Worm (Caenorhabditis elegans) whole organism, L1 larva: ENCODE data around the gene nck-1.

ENCODE experiments used
- C34B4.2 ChIP-seq: sonication (generic microtip); optimal IDR thresholded peaks from 2 replicates; lab custom pipeline; 2017; ENCODE audit warnings: mild to moderate bottlenecking, missing genetic modification characterization, missing compliant biosample characterization
- Y116A8C.19 ChIP-seq: sonication (generic microtip); optimal IDR thresholded peaks from 2 replicates; lab custom pipeline; 2016; ENCODE audit warnings: missing compliant biosample characterization, missing genetic modification characterization, borderline replicate concordance
- ama-1 ChIP-seq: fragments of 150-350 bp; optimal IDR thresholded peaks from 2 replicates; lab custom pipeline; 2014
- blmp-1 ChIP-seq: fragments of 150-350 bp; optimal IDR thresholded peaks from 2 replicates; lab custom pipeline; 2014; ENCODE audit warnings: missing biosample characterization, missing genetic modification characterization
- ceh-63 ChIP-seq: fragments of 200-800 bp; sonication (Bioruptor generic); optimal IDR thresholded peaks from 2 replicates; lab custom pipeline; 2018; ENCODE audit warnings: mild to moderate bottlenecking, missing genetic modification characterization, missing compliant biosample characterization
- ceh-82 ChIP-seq, 3 experiments: fragments of 150-350 bp in 1 of 3; sonication (generic microtip) in 2 of 3; optimal IDR thresholded peaks; 2 replicates each; lab custom pipeline; 2014 to 2017; ENCODE audit warnings: missing biosample characterization in 3 of 3, missing genetic modification characterization in 3 of 3
- dsc-1 ChIP-seq: sonication (generic microtip); optimal IDR thresholded peaks from 2 replicates; lab custom pipeline; 2016; ENCODE audit warnings: mild to moderate bottlenecking, missing genetic modification characterization, missing compliant biosample characterization
- efl-1 ChIP-seq, 4 experiments: fragments of 150-350 bp; optimal IDR thresholded peaks in 3 of 4; peaks in 1 of 4; 1 replicate in 1 of 4; 2 replicates in 3 of 4; lab custom pipeline; 2014; ENCODE audit warnings: missing biosample characterization in 2 of 4, missing genetic modification characterization in 2 of 4, missing genetic modification reagents in 2 of 4
- egl-27 ChIP-seq, 2 experiments: fragments of 150-350 bp in 1 of 2; sonication (generic microtip); optimal IDR thresholded peaks; 3 replicates each; lab custom pipeline; 2017 to 2018; ENCODE audit warnings: missing biosample characterization in 2 of 2, missing genetic modification characterization in 2 of 2, missing genetic modification reagents in 2 of 2
- elt-3 ChIP-seq, 6 experiments: fragments of 150-350 bp in 1 of 6; sonication (generic microtip); optimal IDR thresholded peaks; 2 replicates each; lab custom pipeline; 2017 to 2018; ENCODE audit warnings: missing biosample characterization in 6 of 6, missing genetic modification characterization in 6 of 6, inconsistent platforms in 1 of 6
- fkh-4 ChIP-seq: sonication (generic microtip); optimal IDR thresholded peaks from 2 replicates; lab custom pipeline; 2016; ENCODE audit warnings: missing compliant biosample characterization, missing genetic modification characterization, borderline replicate concordance
- hlh-17 ChIP-seq: fragments of 200-800 bp; sonication (Bioruptor generic); optimal IDR thresholded peaks from 2 replicates; lab custom pipeline; 2018; ENCODE audit warnings: missing genetic modification characterization, mild to moderate bottlenecking, missing compliant biosample characterization, moderate library complexity, borderline replicate concordance
- isw-1 ChIP-seq: fragments of 200-800 bp; sonication (Bioruptor generic); IDR thresholded peaks from 2 replicates; pipeline ENCODE4 v1.3.6; 2022; ENCODE audit warnings: missing genetic modification characterization, missing compliant biosample characterization
- jun-1 ChIP-seq: fragments of 150-350 bp; optimal IDR thresholded peaks from 2 replicates; lab custom pipeline; 2014; ENCODE audit warnings: missing biosample characterization, missing genetic modification reagents, missing genetic modification characterization
- lin-13 ChIP-seq: fragments of 150-350 bp; optimal IDR thresholded peaks from 2 replicates; lab custom pipeline; 2014; ENCODE audit warnings: missing biosample characterization, missing genetic modification reagents, missing genetic modification characterization
- lin-14 ChIP-seq: fragments of 200-800 bp; sonication (Bioruptor generic); optimal IDR thresholded peaks from 2 replicates; lab custom pipeline; 2018; ENCODE audit warnings: mild to moderate bottlenecking, missing genetic modification characterization, moderate library complexity, missing compliant biosample characterization
- lin-15B ChIP-seq: fragments of 150-350 bp; sonication (generic microtip); optimal IDR thresholded peaks from 3 replicates; lab custom pipeline; 2014; ENCODE audit warnings: missing biosample characterization, missing genetic modification characterization
- lir-3 ChIP-seq: sonication (generic microtip); optimal IDR thresholded peaks from 2 replicates; lab custom pipeline; 2016; ENCODE audit warnings: mild to moderate bottlenecking, missing genetic modification characterization, moderate library complexity, missing compliant biosample characterization; ENCODE audit not compliant: poor library complexity
- mdl-1 ChIP-seq, 2 experiments: fragments of 150-350 bp; optimal IDR thresholded peaks; 2 replicates each; lab custom pipeline; 2014 to 2017; ENCODE audit warnings: missing biosample characterization in 2 of 2, missing genetic modification characterization in 2 of 2, inconsistent platforms in 1 of 2
- mep-1 ChIP-seq: fragments of 150-350 bp; optimal IDR thresholded peaks from 2 replicates; lab custom pipeline; 2014; ENCODE audit warnings: missing biosample characterization, missing genetic modification characterization
- nhr-11 ChIP-seq: fragments of 150-350 bp; optimal IDR thresholded peaks from 2 replicates; lab custom pipeline; 2014; ENCODE audit warnings: missing biosample characterization, missing genetic modification characterization
- nhr-19 ChIP-seq: fragments of 200-800 bp; sonication (Bioruptor generic); conservative IDR thresholded peaks from 2 replicates; pipeline ENCODE4 v1.3.6; 2022; ENCODE audit warnings: missing genetic modification characterization, missing compliant biosample characterization
- nhr-47 ChIP-seq: sonication (generic microtip); optimal IDR thresholded peaks from 2 replicates; lab custom pipeline; 2016; ENCODE audit warnings: mild to moderate bottlenecking, missing genetic modification characterization, moderate library complexity, missing compliant biosample characterization
- nhr-71 ChIP-seq: sonication (generic microtip); optimal IDR thresholded peaks from 2 replicates; lab custom pipeline; 2016; ENCODE audit warnings: mild to moderate bottlenecking, missing genetic modification characterization, moderate library complexity, missing compliant biosample characterization
- nhr-76 ChIP-seq: sonication (generic microtip); optimal IDR thresholded peaks from 2 replicates; lab custom pipeline; 2017; ENCODE audit warnings: missing biosample characterization, missing genetic modification characterization
- nhr-77 ChIP-seq: fragments of 150-350 bp; optimal IDR thresholded peaks from 2 replicates; lab custom pipeline; 2014; ENCODE audit warnings: missing biosample characterization, missing genetic modification characterization
- nhr-84 ChIP-seq: sonication (generic microtip); optimal IDR thresholded peaks from 2 replicates; lab custom pipeline; 2017; ENCODE audit warnings: missing biosample characterization, missing genetic modification characterization
- nhr-85 ChIP-seq: sonication (generic microtip); peaks from one replicate; lab custom pipeline; 2016; ENCODE audit warnings: missing genetic modification characterization, inconsistent platforms, missing compliant biosample characterization
- nhr-90 ChIP-seq: sonication (generic microtip); optimal IDR thresholded peaks from 2 replicates; lab custom pipeline; 2016; ENCODE audit warnings: mild to moderate bottlenecking, missing genetic modification characterization, missing compliant biosample characterization; ENCODE audit not compliant: poor library complexity
- pag-3 ChIP-seq: sonication (generic microtip); optimal IDR thresholded peaks from 2 replicates; lab custom pipeline; 2017; ENCODE audit warnings: missing genetic modification characterization, mild to moderate bottlenecking, missing compliant biosample characterization, antibody characterized with exemption, borderline replicate concordance; ENCODE audit not compliant: insufficient read depth
- rnt-1 ChIP-seq: sonication (generic microtip); optimal IDR thresholded peaks from 2 replicates; lab custom pipeline; 2016; ENCODE audit warnings: mild to moderate bottlenecking, missing genetic modification characterization, moderate library complexity, missing compliant biosample characterization
- skn-1 ChIP-seq: fragments of 150-350 bp; optimal IDR thresholded peaks from 2 replicates; lab custom pipeline; 2014; ENCODE audit warnings: missing biosample characterization, missing genetic modification characterization
- swsn-7 ChIP-seq: sonication (generic microtip); optimal IDR thresholded peaks from 2 replicates; lab custom pipeline; 2016; ENCODE audit warnings: missing genetic modification characterization, missing compliant biosample characterization
- tlp-1 ChIP-seq: fragments of 150-350 bp; optimal IDR thresholded peaks from 2 replicates; lab custom pipeline; 2014; ENCODE audit warnings: missing biosample characterization, missing genetic modification characterization
- vab-15 ChIP-seq: sonication (generic microtip); optimal IDR thresholded peaks from 2 replicates; lab custom pipeline; 2017; ENCODE audit warnings: missing genotype, mild to moderate bottlenecking, missing genetic modification characterization, missing compliant biosample characterization
- ztf-11 ChIP-seq, 2 experiments: sonication (generic microtip); optimal IDR thresholded peaks; 2 replicates each; lab custom pipeline; 2016 to 2017; ENCODE audit warnings: missing genetic modification characterization in 2 of 2, missing biosample characterization in 1 of 2, missing compliant biosample characterization in 1 of 2

nck-1 gene

ce11 chrX:4163391-4163790 lies 10.1 kb upstream of the nck-1 start, which contains the start of gene ZK470.1:
Gene ZK470.1, plus strand, starts transcription at chrX:4163691.
- peak; percentile 9 for TF ChIP-seq lin-14 (GFP tag; lab: Kevin White, UChicago)
- no peak for TF ChIP-seq egl-27 (tag; optimal IDR thresholded peaks at IDR 0.05; lab: Kevin White, UChicago)
- no peak for TF ChIP-seq isw-1 (GFP tag; lab: Robert Waterston, UW)
- no peak for TF ChIP-seq lin-15B (tag; lab: Kevin White, UChicago)
- no peak for TF ChIP-seq mep-1 (tag; lab: Kevin White, UChicago)

DNA sequence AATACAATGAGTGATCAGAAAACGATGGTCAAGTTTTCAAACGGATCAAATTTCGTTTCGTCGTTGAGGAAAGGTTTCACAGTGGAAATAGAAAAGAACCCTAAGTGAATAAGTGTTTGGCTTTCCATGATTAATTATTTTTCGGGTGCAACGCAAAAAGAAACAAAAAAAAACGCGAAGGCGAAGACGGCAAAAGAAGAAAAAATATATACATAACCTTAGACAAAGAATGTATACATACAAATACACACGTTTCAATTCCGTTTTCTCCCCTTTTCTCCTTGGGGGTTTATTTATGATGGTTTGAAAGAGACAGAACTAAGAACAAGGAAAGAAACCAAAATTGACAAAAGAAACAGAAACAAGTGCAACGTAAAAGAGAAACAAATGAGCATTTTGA lies 8.7 kb upstream of the nck-1 start:
- TF ChIP-seq lir-3: no peak
- TF ChIP-seq dsc-1 (tag; lab: Kevin White, UChicago): no peak
- TF ChIP-seq nhr-71 (tag; lab: Kevin White, UChicago): peak; percentile 0
- no peak for TF ChIP-seq fkh-4 (tag; lab: Kevin White, UChicago)
- no peak for TF ChIP-seq Y116A8C.19 (tag; lab: Kevin White, UChicago)
- no peak for TF ChIP-seq elt-3 (tag; optimal IDR thresholded peaks at IDR 0.05; lab: Kevin White, UChicago)
- no peak for TF ChIP-seq nhr-11
- TF ChIP-seq lin-14 (GFP tag; lab: Kevin White, UChicago): peak; percentile 39
- TF ChIP-seq vab-15 (tag; lab: Kevin White, UChicago): no peak
- TF ChIP-seq nhr-90 (tag; lab: Kevin White, UChicago): no peak
- no peak for TF ChIP-seq tlp-1 (tag; lab: Kevin White, UChicago)
- no peak for TF ChIP-seq skn-1 (tag; lab: Kevin White, UChicago)
- TF ChIP-seq hlh-17: no peak
- TF ChIP-seq nhr-85: peak; percentile 62
- no peak for TF ChIP-seq nhr-77 (tag; lab: Kevin White, UChicago)
- peak; percentile 50 for TF ChIP-seq blmp-1 (tag; lab: Kevin White, UChicago)
- TF ChIP-seq ztf-11 (tag; optimal IDR thresholded peaks at IDR 0.05; lab: Kevin White, UChicago): no peak
- TF ChIP-seq isw-1 (GFP tag; lab: Robert Waterston, UW): no peak

ce11 chrX:4159929-4160328 lies 6.7 kb upstream of the nck-1 start:
- no peak for TF ChIP-seq ceh-82 (tag; optimal IDR thresholded peaks at IDR 0.05; lab: Kevin White, UChicago)
- TF ChIP-seq C34B4.2 (tag; lab: Kevin White, UChicago): no peak
- no peak for TF ChIP-seq ztf-11 (tag; optimal IDR thresholded peaks at IDR 0.05; lab: Kevin White, UChicago)
- no peak for TF ChIP-seq pag-3
- TF ChIP-seq efl-1 (optimal IDR thresholded peaks at IDR 0.05; lab: Kevin White, UChicago): no peak
- TF ChIP-seq efl-1 (GFP tag; optimal IDR thresholded peaks at IDR 0.05 in 1 of 2; lab: Kevin White, UChicago): no peak
- no peak for TF ChIP-seq blmp-1 (tag; lab: Kevin White, UChicago)
- no peak for TF ChIP-seq jun-1
- no peak for TF ChIP-seq ceh-63
- no peak for TF ChIP-seq skn-1 (tag; lab: Kevin White, UChicago)
- TF ChIP-seq nhr-84 (tag; lab: Kevin White, UChicago): no peak
- TF ChIP-seq ama-1 (lab: Kevin White, UChicago): no peak
- TF ChIP-seq swsn-7 (tag; lab: Kevin White, UChicago): no peak
- no peak for TF ChIP-seq rnt-1
- TF ChIP-seq nhr-11: no peak
- no peak for TF ChIP-seq Y116A8C.19 (tag; lab: Kevin White, UChicago)
- TF ChIP-seq nhr-47 (tag; lab: Kevin White, UChicago): no peak
- no peak for TF ChIP-seq mdl-1 (tag; optimal IDR thresholded peaks at IDR 0.05; lab: Kevin White, UChicago)
- no peak for TF ChIP-seq lin-13 (GFP tag; lab: Kevin White, UChicago)
- no peak for TF ChIP-seq nhr-19
- TF ChIP-seq nhr-76: no peak
